Fruit fly (Drosophila melanogaster) whole organism, wandering third instar larva: ENCODE measurements around the gene Irk1.

ENCODE experiments used
- Abd-B ChIP-seq: fragments of >200 bp; optimal IDR thresholded peaks from 2 replicates; lab custom pipeline; 2017; ENCODE audit warnings: missing biosample characterization, missing genetic modification characterization
- CG32264 ChIP-seq: fragments of 200-800 bp; sonication (Bioruptor generic); optimal IDR thresholded peaks from 2 replicates; lab custom pipeline; 2016; ENCODE audit warnings: missing biosample characterization, missing genetic modification characterization
- CrebA ChIP-seq: fragments of 200-800 bp; sonication (Bioruptor generic); optimal IDR thresholded peaks from 2 replicates; lab custom pipeline; 2016; ENCODE audit warnings: missing biosample characterization, mild to moderate bottlenecking, missing genetic modification characterization, borderline replicate concordance
- Dfd ChIP-seq: fragments of >200 bp; optimal IDR thresholded peaks from 2 replicates; lab custom pipeline; 2017; ENCODE audit warnings: missing biosample characterization, missing genetic modification characterization
- Dif ChIP-seq: fragments of 200-275, 200-300 bp; sonication (Bioruptor generic); optimal IDR thresholded peaks from 2 replicates; lab custom pipeline; 2018; ENCODE audit warnings: missing biosample characterization, missing genetic modification characterization; ENCODE audit not compliant: partially characterized antibody
- GATAd ChIP-seq: sonication (Bioruptor generic); optimal IDR thresholded peaks from 2 replicates; lab custom pipeline; 2016; ENCODE audit warnings: missing biosample characterization, missing genetic modification characterization
- HLH106 ChIP-seq: fragments of 200-800 bp; optimal IDR thresholded peaks from 3 replicates; lab custom pipeline; 2019; ENCODE audit warnings: missing biosample characterization, mild to moderate bottlenecking, missing genetic modification characterization, moderate library complexity
- Hnf4 ChIP-seq: fragments of 200-800 bp; sonication (Bioruptor generic); optimal IDR thresholded peaks from 2 replicates; lab custom pipeline; 2016; ENCODE audit warnings: missing biosample characterization, mild to moderate bottlenecking, missing genetic modification characterization
- Hr78 ChIP-seq: fragments of >200 bp; optimal IDR thresholded peaks from 2 replicates; lab custom pipeline; 2017; ENCODE audit warnings: missing biosample characterization, missing genetic modification characterization
- Hr83 ChIP-seq: fragments of 200-300 bp; sonication (Bioruptor generic); optimal IDR thresholded peaks from 2 replicates; lab custom pipeline; 2016; ENCODE audit warnings: missing biosample characterization, mild to moderate bottlenecking, missing genetic modification characterization, moderate library complexity; ENCODE audit not compliant: poor library complexity, severe bottlenecking
- Jra ChIP-seq: sonication (Bioruptor generic); optimal IDR thresholded peaks from 2 replicates; lab custom pipeline; 2016; ENCODE audit warnings: missing biosample characterization, missing genetic modification characterization
- Myc ChIP-seq: fragments of >200 bp; optimal IDR thresholded peaks from 2 replicates; lab custom pipeline; 2017
- N ChIP-seq: fragments of >200 bp; optimal IDR thresholded peaks from 2 replicates; lab custom pipeline; 2018; ENCODE audit warnings: missing biosample characterization, missing external identifiers, missing genetic modification characterization
- OdsH ChIP-seq: fragments of 200-800 bp; sonication (Bioruptor generic); optimal IDR thresholded peaks from 2 replicates; lab custom pipeline; 2016; ENCODE audit warnings: missing biosample characterization, mild to moderate bottlenecking, missing genetic modification characterization
- Rel ChIP-seq, 2 experiments: fragments of 200-800 bp; sonication (Bioruptor generic) in 1 of 2; optimal IDR thresholded peaks; 2 replicates in 1 of 2; 3 replicates in 1 of 2; lab custom pipeline; 2016 to 2019; ENCODE audit warnings: mild to moderate bottlenecking in 2 of 2, missing biosample characterization in 2 of 2, missing genetic modification characterization in 2 of 2, moderate library complexity in 1 of 2
- Sp1 ChIP-seq: fragments of 200-800 bp; sonication (Bioruptor generic); optimal IDR thresholded peaks from 3 replicates; lab custom pipeline; 2019; ENCODE audit warnings: missing biosample characterization, mild to moderate bottlenecking, missing genetic modification characterization, moderate library complexity
- Vsx2 ChIP-seq: fragments of 200-300, 225-300 bp; sonication (Bioruptor generic); optimal IDR thresholded peaks from 2 replicates; lab custom pipeline; 2018; ENCODE audit warnings: missing biosample characterization, missing genetic modification characterization; ENCODE audit not compliant: partially characterized antibody
- br ChIP-seq: fragments of 200-800 bp; sonication (Bioruptor generic); optimal IDR thresholded peaks from 2 replicates; lab custom pipeline; 2016; ENCODE audit warnings: missing biosample characterization, missing genetic modification characterization
- brk ChIP-seq: fragments of 200-800 bp; sonication (Bioruptor generic); optimal IDR thresholded peaks from 2 replicates; lab custom pipeline; 2016; ENCODE audit warnings: missing biosample characterization, mild to moderate bottlenecking, missing genetic modification characterization
- dl ChIP-seq, 2 experiments: fragments of 175-275, 200-275 bp in 1 of 2; fragments of 200-275 bp in 1 of 2; sonication (Bioruptor generic); optimal IDR thresholded peaks; lab custom pipeline; 2018; ENCODE audit warnings: mild to moderate bottlenecking in 2 of 2, missing biosample characterization in 2 of 2, missing genetic modification characterization in 2 of 2, moderate library complexity in 2 of 2; ENCODE audit not compliant: partially characterized antibody in 2 of 2, insufficient read depth in 1 of 2
- dmrt93B ChIP-seq: fragments of 200-800 bp; sonication (Bioruptor generic); optimal IDR thresholded peaks from 2 replicates; lab custom pipeline; 2018; ENCODE audit warnings: missing biosample characterization, mild to moderate bottlenecking, missing genetic modification characterization
- dsf ChIP-seq: sonication (Bioruptor generic); optimal IDR thresholded peaks from 2 replicates; lab custom pipeline; 2016; ENCODE audit warnings: missing biosample characterization, missing genetic modification characterization, borderline replicate concordance
- ey ChIP-seq: fragments of 200-800 bp; sonication (Bioruptor generic); optimal IDR thresholded peaks from 2 replicates; lab custom pipeline; 2016; ENCODE audit warnings: missing biosample characterization, missing genetic modification characterization
- jim ChIP-seq: fragments of 175-275, 200-325 bp; sonication (Bioruptor generic); optimal IDR thresholded peaks from 2 replicates; lab custom pipeline; 2016; ENCODE audit warnings: missing biosample characterization, mild to moderate bottlenecking, missing genetic modification characterization
- lola ChIP-seq: fragments of >200 bp; optimal IDR thresholded peaks from 2 replicates; lab custom pipeline; 2017; ENCODE audit warnings: missing biosample characterization, missing genetic modification characterization
- pan ChIP-seq: fragments of >200 bp; optimal IDR thresholded peaks from 2 replicates; lab custom pipeline; 2017
- psq ChIP-seq: fragments of 200-800 bp; sonication (Bioruptor generic); optimal IDR thresholded peaks from 3 replicates; lab custom pipeline; 2017; ENCODE audit warnings: missing biosample characterization, mild to moderate bottlenecking, missing genetic modification characterization, moderate library complexity
- rgr ChIP-seq: fragments of 200-800 bp; sonication (Bioruptor generic); optimal IDR thresholded peaks from 3 replicates; lab custom pipeline; 2016; ENCODE audit warnings: missing biosample characterization, mild to moderate bottlenecking, missing genetic modification characterization
- sage ChIP-seq: fragments of 200-800 bp; sonication (Bioruptor generic); optimal IDR thresholded peaks from 2 replicates; lab custom pipeline; 2016; ENCODE audit warnings: missing biosample characterization, mild to moderate bottlenecking, missing genetic modification characterization
- sv ChIP-seq: fragments of 200-800 bp; sonication (Bioruptor generic); optimal IDR thresholded peaks from 3 replicates; lab custom pipeline; 2016; ENCODE audit warnings: missing biosample characterization, missing genetic modification characterization
- tai ChIP-seq: sonication (Bioruptor generic); optimal IDR thresholded peaks from 2 replicates; lab custom pipeline; 2016; ENCODE audit warnings: missing biosample characterization, missing genetic modification characterization
- usp ChIP-seq: fragments of >200 bp; optimal IDR thresholded peaks from 2 replicates; lab custom pipeline; 2017; ENCODE audit warnings: missing biosample characterization, missing genetic modification characterization

Irk1 gene

dm6 chr3R:23179336-23179735 is 11.2 kb downstream of the Irk1 start:
- TF ChIP-seq Hr83 (GFP tag; lab: Kevin White, UChicago) (peak; percentile 82), Sp1 (GFP tag; lab: Kevin White, UChicago) (no peak), Jra (peak; percentile 23), Hnf4 (no peak), dsf (GFP tag; lab: Kevin White, UChicago) (no peak), usp (GFP tag; lab: Kevin White, UChicago) (no peak)

DNA sequence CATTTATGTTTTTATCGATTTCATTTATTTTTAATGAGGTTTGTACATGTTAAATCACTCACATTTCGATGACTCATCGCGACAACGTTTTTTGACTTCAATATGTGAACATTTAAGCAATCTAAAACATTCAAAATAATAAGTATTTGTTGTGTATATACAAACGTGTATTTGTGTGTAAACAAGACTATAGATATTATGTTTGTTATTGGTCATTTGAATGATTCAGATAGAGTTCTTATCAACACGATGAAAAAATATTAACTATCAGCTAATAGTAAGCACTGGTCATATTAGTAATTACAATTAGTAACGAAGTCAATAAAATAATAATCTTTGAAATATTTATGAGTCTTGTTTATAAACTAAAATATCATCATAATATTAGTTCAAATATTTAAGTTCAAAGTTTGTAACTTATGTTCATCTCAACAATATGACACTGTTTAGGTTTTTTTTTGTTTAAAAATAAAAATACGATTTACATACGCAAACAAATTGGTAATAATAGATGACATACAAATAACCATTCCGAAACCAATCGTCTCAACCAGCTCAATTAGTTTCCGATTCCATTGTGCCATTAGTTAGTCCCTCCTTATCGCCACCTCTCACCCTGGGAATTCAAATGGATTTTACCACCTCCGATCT is 13.0 kb downstream of the Irk1 start:
- TF ChIP-seq Hnf4 (no peak), dmrt93B (GFP tag; lab: Kevin White, UChicago) (no peak), brk (GFP tag; lab: Kevin White, UChicago) (no peak), GATAd (GFP tag; lab: Kevin White, UChicago) (no peak)
- TF ChIP-seq, all 38 proteins: peak for 0

- TF ChIP-seq Abd-B (GFP tag; lab: Kevin White, UChicago) (no peak), dl (GFP tag; optimal IDR thresholded peaks at IDR 0.05; lab: Kevin White, UChicago; ENCODE audit: insufficient read depth in 1 of 2, partially characterized antibody in 2 of 2) (no peak), Rel (GFP tag; optimal IDR thresholded peaks at IDR 0.05; lab: Kevin White, UChicago) (no peak), Rel (tag; optimal IDR thresholded peaks at IDR 0.05; lab: Kevin White, UChicago) (no peak), jim (GFP tag; lab: Kevin White, UChicago) (no peak), OdsH (GFP tag; lab: Kevin White, UChicago) (no peak), sv (GFP tag; lab: Kevin White, UChicago) (no peak), brk (GFP tag; lab: Kevin White, UChicago) (no peak), br (no peak), pan (lab: Kevin White, UChicago) (no peak), tai (GFP tag; lab: Kevin White, UChicago) (no peak), GATAd (GFP tag; lab: Kevin White, UChicago) (no peak)
Measured at dm6 chr3R:23181714-23182337, 13.7 kb downstream of the Irk1 start.

DNA sequence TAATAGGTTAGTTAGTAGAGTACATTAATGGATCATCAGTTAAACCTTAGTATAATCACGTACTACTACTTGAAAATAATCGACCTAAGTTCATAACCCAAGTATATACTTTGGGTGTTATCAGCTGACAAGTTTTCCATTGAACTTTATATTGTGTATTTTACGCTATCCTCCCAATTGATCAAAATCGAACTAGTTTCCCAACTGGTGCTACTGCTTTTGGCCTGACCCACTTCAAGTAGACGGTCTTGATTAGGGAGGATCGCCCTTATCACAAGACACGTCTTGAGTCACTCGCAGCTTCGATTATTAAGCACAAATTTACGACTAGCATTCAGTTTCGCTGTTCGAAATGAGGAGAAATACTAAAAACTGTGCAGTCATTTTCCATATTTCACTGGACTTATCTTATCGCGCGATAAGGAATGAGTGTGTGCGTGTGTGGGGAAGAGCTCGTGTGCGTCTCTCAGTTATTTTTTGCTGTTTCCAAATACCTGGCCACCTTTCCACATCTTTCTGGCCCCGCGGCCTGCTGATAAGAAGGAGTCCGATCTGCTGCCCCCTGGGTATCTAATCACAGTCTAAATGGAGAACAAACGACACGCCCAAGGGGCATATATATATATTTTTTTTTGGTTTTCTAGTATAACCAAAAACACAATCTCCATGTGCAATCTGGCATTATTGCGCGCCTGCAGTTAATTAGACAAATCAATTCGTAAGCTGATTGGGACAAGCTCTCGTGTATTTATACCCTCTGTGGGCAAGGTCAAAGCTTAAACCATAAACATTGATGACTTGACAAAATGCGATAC is 21.2 kb downstream of the Irk1 start:
- TF ChIP-seq Hr83 (GFP tag; lab: Kevin White, UChicago) (peak; percentile 7), CG32264 (no peak)

- TF ChIP-seq N (GFP tag; lab: Kevin White, UChicago) (no peak), Jra (peak; percentile 56), tai (GFP tag; lab: Kevin White, UChicago) (peak; percentile 85), dl (GFP tag; optimal IDR thresholded peaks at IDR 0.05; lab: Kevin White, UChicago; ENCODE audit: insufficient read depth in 1 of 2, partially characterized antibody in 2 of 2) (peak in 1 of 2 experiments; percentile 30), CrebA (no peak), Hr83 (GFP tag; lab: Kevin White, UChicago) (peak; percentile 5), lola (GFP tag; lab: Kevin White, UChicago) (no peak), psq (GFP tag; lab: Kevin White, UChicago) (peak; percentile 79), Dif (peak; percentile 50), Vsx2 (GFP tag; lab: Kevin White, UChicago) (peak; percentile 29), jim (GFP tag; lab: Kevin White, UChicago) (no peak), HLH106 (tag; lab: Kevin White, UChicago) (peak; percentile 88), Hnf4 (peak; percentile 87), sv (GFP tag; lab: Kevin White, UChicago) (peak; percentile 44), Hr78 (GFP tag; lab: Kevin White, UChicago) (no peak), sage (GFP tag; lab: Kevin White, UChicago) (peak; percentile 81), br (peak; percentile 93), Abd-B (GFP tag; lab: Kevin White, UChicago) (no peak), GATAd (GFP tag; lab: Kevin White, UChicago) (no peak), CG32264 (peak; percentile 84), usp (GFP tag; lab: Kevin White, UChicago) (no peak), rgr (peak; percentile 92), OdsH (GFP tag; lab: Kevin White, UChicago) (peak; percentile 87), brk (GFP tag; lab: Kevin White, UChicago) (peak; percentile 63), ey (GFP tag; lab: Kevin White, UChicago) (peak; percentile 91), Myc (no peak), dsf (GFP tag; lab: Kevin White, UChicago) (peak; percentile 55), dmrt93B (GFP tag; lab: Kevin White, UChicago) (peak; percentile 67), Sp1 (GFP tag; lab: Kevin White, UChicago) (peak; percentile 86), Dfd (GFP tag; lab: Kevin White, UChicago) (no peak)
Measured at dm6 chr3R:23189958-23190900, 22.1 kb downstream of the Irk1 start.
